Fruit fly (Drosophila melanogaster) whole organism, embryonic: Measurements from ENCODE around the gene Arr1.

Experiments
- B-H1 ChIP-seq: fragments of 200-800 bp; sonication (Bioruptor generic); IDR thresholded peaks from 3 replicates; pipeline ENCODE4 v1.3.6; 2022; ENCODE audit warnings: missing biosample characterization, missing genetic modification characterization
- BEAF-32 ChIP-seq: fragments of 200-800 bp; sonication (Bioruptor generic); optimal IDR thresholded peaks from 3 replicates; lab custom pipeline; 2017; ENCODE audit warnings: missing biosample characterization, missing genetic modification characterization, mild to moderate bottlenecking, moderate library complexity, missing genetic modification reagents
- CG13123 ChIP-seq: fragments of 200-800 bp; sonication (Bioruptor generic); optimal IDR thresholded peaks from 2 replicates; lab custom pipeline; 2016; ENCODE audit warnings: missing biosample characterization, missing genetic modification characterization
- CG15514 ChIP-seq: fragments of 200-800 bp; sonication (Bioruptor generic); optimal IDR thresholded peaks from 3 replicates; lab custom pipeline; 2017; ENCODE audit warnings: missing biosample characterization, missing genetic modification characterization, mild to moderate bottlenecking, moderate library complexity, missing genetic modification reagents
- CG15601 ChIP-seq: fragments of 200-800 bp; sonication (Bioruptor generic); optimal IDR thresholded peaks from 3 replicates; lab custom pipeline; 2019; ENCODE audit warnings: missing biosample characterization, mild to moderate bottlenecking, missing genetic modification characterization, moderate library complexity
- CG1602 ChIP-seq: fragments of 200-800 bp; sonication (Bioruptor generic); optimal IDR thresholded peaks from 3 replicates; lab custom pipeline; 2016; ENCODE audit warnings: missing biosample characterization, missing genetic modification characterization
- CG1832 ChIP-seq: fragments of 200-800 bp; sonication (Bioruptor generic); optimal IDR thresholded peaks from 2 replicates; lab custom pipeline; 2017; ENCODE audit warnings: missing biosample characterization, mild to moderate bottlenecking, missing genetic modification characterization, inconsistent platforms
- CG18476 ChIP-seq: fragments of 200-800 bp; sonication (Bioruptor generic); optimal IDR thresholded peaks from 2 replicates; lab custom pipeline; 2016; ENCODE audit warnings: missing biosample characterization, mild to moderate bottlenecking, missing genetic modification characterization
- CG2199 ChIP-seq: fragments of 200-800 bp; sonication (Bioruptor generic); IDR thresholded peaks from 3 replicates; pipeline ENCODE4 v1.3.6; 2022; ENCODE audit warnings: missing biosample characterization, missing genetic modification characterization
- CG34422 ChIP-seq: fragments of 200-800 bp; sonication (Bioruptor generic); IDR thresholded peaks from 3 replicates; pipeline ENCODE4 v1.3.6; 2022; ENCODE audit warnings: missing biosample characterization, missing genetic modification characterization
- CG3847 ChIP-seq: fragments of 200-800 bp; sonication (Bioruptor generic); IDR thresholded peaks from 2 replicates; pipeline ENCODE4 v1.3.6; 2022; ENCODE audit warnings: missing biosample characterization, missing genetic modification characterization
- CG5180 ChIP-seq: fragments of 200-800 bp; sonication (Bioruptor generic); optimal IDR thresholded peaks from 3 replicates; lab custom pipeline; 2017; ENCODE audit warnings: missing biosample characterization, missing genetic modification characterization, mild to moderate bottlenecking, moderate library complexity, missing genetic modification reagents
- CG7357 ChIP-seq: fragments of 200-800 bp; sonication (Bioruptor generic); IDR thresholded peaks from 3 replicates; pipeline ENCODE4 v1.3.6; 2022; ENCODE audit warnings: missing biosample characterization, missing genetic modification characterization
- CG9609 ChIP-seq: fragments of 200-800 bp; sonication (Bioruptor generic); optimal IDR thresholded peaks from 3 replicates; lab custom pipeline; 2016; ENCODE audit warnings: missing biosample characterization, missing genetic modification characterization
- Dll ChIP-seq: fragments of 200-800 bp; sonication (Bioruptor generic); IDR thresholded peaks from 4 replicates; pipeline ENCODE4 v1.3.6; 2022; ENCODE audit warnings: missing biosample characterization, missing genetic modification characterization; ENCODE audit not compliant: partially characterized antibody
- Eip74EF ChIP-seq, 2 experiments: fragments of 200-800 bp in 1 of 2; fragments of >200 bp in 1 of 2; sonication (Bioruptor generic) in 1 of 2; optimal IDR thresholded peaks; 2 replicates each; lab custom pipeline; 2017 to 2019; ENCODE audit warnings: missing biosample characterization in 2 of 2, missing genetic modification characterization in 2 of 2, mild to moderate bottlenecking in 1 of 2, moderate library complexity in 1 of 2
- HLH3B ChIP-seq: fragments of 200-800 bp; sonication (Bioruptor generic); IDR thresholded peaks from 2 replicates; pipeline ENCODE4 v1.3.6; 2022; ENCODE audit warnings: missing biosample characterization, missing genetic modification characterization
- Hey ChIP-seq: fragments of 200-800 bp; sonication (Bioruptor generic); optimal IDR thresholded peaks from 3 replicates; lab custom pipeline; 2018; ENCODE audit warnings: missing biosample characterization, mild to moderate bottlenecking, missing genetic modification characterization
- NfI ChIP-seq: fragments of 200-800 bp; sonication (Bioruptor generic); optimal IDR thresholded peaks from 3 replicates; lab custom pipeline; 2018; ENCODE audit warnings: missing biosample characterization, mild to moderate bottlenecking, missing genetic modification characterization, moderate library complexity
- Ptx1 ChIP-seq: fragments of 200-800 bp; sonication (Bioruptor generic); IDR thresholded peaks from 2 replicates; pipeline ENCODE4 v1.3.6; 2022; ENCODE audit warnings: missing biosample characterization, missing genetic modification characterization
- Taf1 ChIP-seq: fragments of 200-800 bp; sonication (Bioruptor generic); IDR thresholded peaks from 2 replicates; pipeline ENCODE4 v1.3.6; 2022; ENCODE audit warnings: missing biosample characterization, missing genetic modification characterization
- bbx ChIP-seq: fragments of 200-800 bp; sonication (Bioruptor generic); IDR thresholded peaks from 2 replicates; pipeline ENCODE4 v1.3.6; 2022; ENCODE audit warnings: missing biosample characterization, missing genetic modification characterization; ENCODE audit not compliant: partially characterized antibody
- cato ChIP-seq: fragments of 200-800 bp; sonication (Bioruptor generic); optimal IDR thresholded peaks from 2 replicates; lab custom pipeline; 2016; ENCODE audit warnings: missing biosample characterization, missing genetic modification characterization, borderline replicate concordance
- chm ChIP-seq: fragments of 200-800 bp; sonication (Bioruptor generic); IDR thresholded peaks from 2 replicates; pipeline ENCODE4 v1.3.6; 2022; ENCODE audit warnings: missing biosample characterization, missing genetic modification characterization
- gcm2 ChIP-seq: fragments of 200-800 bp; sonication (Bioruptor generic); optimal IDR thresholded peaks from 2 replicates; lab custom pipeline; 2016; ENCODE audit warnings: missing biosample characterization, missing genetic modification characterization
- gfzf ChIP-seq: fragments of 200-800 bp; sonication (Bioruptor generic); optimal IDR thresholded peaks from 2 replicates; lab custom pipeline; 2016; ENCODE audit warnings: missing biosample characterization, mild to moderate bottlenecking, missing genetic modification characterization, moderate library complexity
- grau ChIP-seq: fragments of 200-800 bp; optimal IDR thresholded peaks from 3 replicates; lab custom pipeline; 2019; ENCODE audit warnings: missing biosample characterization, mild to moderate bottlenecking, missing genetic modification characterization, moderate library complexity
- hb ChIP-seq: fragments of 200-800 bp; sonication (Bioruptor generic); IDR thresholded peaks from 3 replicates; pipeline ENCODE4 v1.3.6; 2022; ENCODE audit warnings: missing biosample characterization, missing genetic modification characterization; ENCODE audit not compliant: partially characterized antibody
- kah ChIP-seq: fragments of 200-800 bp; sonication (Bioruptor generic); optimal IDR thresholded peaks from 2 replicates; lab custom pipeline; 2018; ENCODE audit warnings: missing biosample characterization, mild to moderate bottlenecking, missing genetic modification characterization
- knrl ChIP-seq: fragments of 200-800 bp; sonication (Bioruptor generic); IDR thresholded peaks from 3 replicates; pipeline ENCODE4 v1.3.6; 2022; ENCODE audit warnings: missing biosample characterization, missing genetic modification characterization; ENCODE audit not compliant: partially characterized antibody
- lab ChIP-seq: fragments of 200-800 bp; sonication (Bioruptor generic); optimal IDR thresholded peaks from 3 replicates; lab custom pipeline; 2017; ENCODE audit warnings: missing biosample characterization, missing genetic modification characterization, mild to moderate bottlenecking, moderate library complexity, missing genetic modification reagents
- lbe ChIP-seq: fragments of 200-800 bp; sonication (Bioruptor generic); optimal IDR thresholded peaks from 2 replicates; lab custom pipeline; 2016; ENCODE audit warnings: missing biosample characterization, mild to moderate bottlenecking, missing genetic modification characterization
- mirr ChIP-seq: fragments of 200-800 bp; sonication (Bioruptor generic); optimal IDR thresholded peaks from 3 replicates; lab custom pipeline; 2018; ENCODE audit warnings: missing biosample characterization, mild to moderate bottlenecking, missing genetic modification characterization
- otp ChIP-seq: fragments of 200-800 bp; sonication (Bioruptor generic); IDR thresholded peaks from 3 replicates; pipeline ENCODE4, ENCODE4 v1.3.6; 2022; ENCODE audit warnings: missing biosample characterization, missing genetic modification characterization
- p53 ChIP-seq: fragments of 200-800 bp; sonication (Bioruptor generic); optimal IDR thresholded peaks from 2 replicates; lab custom pipeline; 2016; ENCODE audit warnings: missing biosample characterization, missing genetic modification characterization
- pan ChIP-seq, 4 experiments: fragments of >200 bp in 3 of 4; fragments of 200-800 bp in 1 of 4; sonication (Bioruptor generic) in 1 of 4; optimal IDR thresholded peaks in 3 of 4; IDR thresholded peaks in 1 of 4; 2 replicates each; pipeline versions ENCODE4 v1.3.6 to Lab custom; 2017 to 2022; ENCODE audit warnings: missing biosample characterization in 2 of 4, missing genetic modification characterization in 2 of 4, mixed read lengths in 1 of 4
- pfk ChIP-seq: fragments of 200-800 bp; sonication (Bioruptor generic); optimal IDR thresholded peaks from 2 replicates; lab custom pipeline; 2018; ENCODE audit warnings: missing biosample characterization, mild to moderate bottlenecking, missing genetic modification characterization, moderate library complexity
- pzg ChIP-seq: fragments of 200-800 bp; sonication (Bioruptor generic); optimal IDR thresholded peaks from 3 replicates; lab custom pipeline; 2018; ENCODE audit warnings: missing biosample characterization, mild to moderate bottlenecking, missing genetic modification characterization, moderate library complexity
- schlank ChIP-seq: fragments of 200-800 bp; sonication (Bioruptor generic); optimal IDR thresholded peaks from 2 replicates; lab custom pipeline; 2018; ENCODE audit warnings: missing biosample characterization, mild to moderate bottlenecking, missing genetic modification characterization
- shn ChIP-seq: fragments of 200-800 bp; sonication (Bioruptor generic); optimal IDR thresholded peaks from 3 replicates; lab custom pipeline; 2016; ENCODE audit warnings: missing biosample characterization, missing genetic modification characterization
- so ChIP-seq: fragments of 200-800 bp; sonication (Bioruptor generic); IDR thresholded peaks from 3 replicates; pipeline ENCODE4 v1.3.6; 2022; ENCODE audit warnings: missing biosample characterization, missing genetic modification characterization
- stwl ChIP-seq: fragments of 200-800 bp; sonication (Bioruptor generic); optimal IDR thresholded peaks from 3 replicates; lab custom pipeline; 2018; ENCODE audit warnings: missing biosample characterization, mild to moderate bottlenecking, missing genetic modification characterization, moderate library complexity
- tio ChIP-seq: fragments of 200-800 bp; sonication (Bioruptor generic); optimal IDR thresholded peaks from 2 replicates; lab custom pipeline; 2017; ENCODE audit warnings: missing biosample characterization, missing genetic modification characterization, inconsistent platforms
- tna ChIP-seq: fragments of 200-800 bp; sonication (Bioruptor generic); IDR thresholded peaks from 2 replicates; pipeline ENCODE4 v1.3.6; 2022; ENCODE audit warnings: missing biosample characterization, missing genetic modification characterization; ENCODE audit not compliant: partially characterized antibody
- ttk ChIP-seq: fragments of 200-800 bp; sonication (Bioruptor generic); IDR thresholded peaks from 2 replicates; pipeline ENCODE4 v2.1.2; 2022; ENCODE audit warnings: missing biosample characterization, missing genetic modification characterization
- z ChIP-seq: fragments of 200-800 bp; sonication (Bioruptor generic); IDR thresholded peaks from 3 replicates; pipeline ENCODE4 v1.3.6; 2022; ENCODE audit warnings: missing biosample characterization, missing genetic modification characterization
- zen2 ChIP-seq: fragments of 200-800 bp; sonication (Bioruptor generic); IDR thresholded peaks from 3 replicates; pipeline ENCODE4 v1.3.6; 2022; ENCODE audit warnings: missing biosample characterization, missing genetic modification characterization; ENCODE audit not compliant: partially characterized antibody

Gene Arr1

DNA sequence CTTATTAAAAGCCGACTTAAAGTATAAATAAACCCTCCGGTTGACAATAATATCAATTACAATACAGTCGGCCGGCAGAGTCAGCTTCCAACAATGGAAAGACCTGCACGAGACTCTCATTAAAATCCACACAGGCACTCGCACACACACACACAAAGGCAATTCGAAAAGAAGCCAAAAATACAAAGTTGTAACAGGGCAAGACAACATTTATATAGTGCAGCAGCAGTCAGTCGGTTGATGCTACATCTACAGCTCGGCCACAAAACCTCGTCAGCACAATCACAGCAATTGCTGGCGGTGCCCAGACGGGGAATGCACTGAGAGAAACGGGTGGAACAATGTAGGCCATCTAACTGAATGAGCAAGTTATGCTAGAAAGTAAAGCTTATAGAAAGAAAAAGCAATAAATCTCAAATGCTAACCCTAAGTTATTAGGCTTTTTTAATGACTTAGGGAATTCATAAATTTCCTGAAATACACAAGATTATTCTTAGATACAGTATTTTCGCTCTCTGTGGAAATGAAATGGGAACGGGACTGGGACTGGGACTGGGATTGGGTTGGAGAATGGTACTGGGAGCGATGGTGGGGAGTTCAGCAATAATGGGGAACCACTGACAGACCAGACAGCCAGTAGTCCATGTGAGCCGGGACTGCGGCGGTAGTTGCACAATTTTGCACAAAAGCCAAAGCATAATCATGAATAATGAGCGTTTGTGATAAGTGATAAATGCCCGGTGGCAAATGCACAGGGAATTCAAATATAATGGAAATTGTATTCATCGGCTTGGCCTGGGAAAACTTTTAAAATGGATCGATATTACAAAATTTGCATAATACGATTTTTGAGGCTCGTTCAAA is 43.5 kb downstream of the Arr1 start (continued):
- TF ChIP-seq grau (tag; lab: Kevin White, UChicago) (peak; percentile 49), lbe (peak; percentile 78), CG34422 (GFP tag; lab: Robert Waterston, UW) (no peak), CG5180 (GFP tag; lab: Kevin White, UChicago) (peak; percentile 10), hb (GFP tag; lab: Robert Waterston, UW) (no peak), cato (no peak), otp (GFP tag; lab: Robert Waterston, UW) (no peak), tio (GFP tag; lab: Kevin White, UChicago) (peak; percentile 15), CG15601 (tag; lab: Kevin White, UChicago) (no peak), Ptx1 (GFP tag; lab: Robert Waterston, UW) (peak; percentile 59), so (GFP tag; lab: Robert Waterston, UW) (no peak), Taf1 (no peak), shn (GFP tag; lab: Kevin White, UChicago) (peak; percentile 7), B-H1 (GFP tag; lab: Robert Waterston, UW) (no peak), CG18476 (GFP tag; lab: Kevin White, UChicago) (peak; percentile 28), chm (GFP tag; lab: Robert Waterston, UW) (no peak), p53 (no peak), stwl (tag; lab: Kevin White, UChicago) (no peak), CG13123 (GFP tag; lab: Kevin White, UChicago) (no peak), Dll (no peak), CG3847 (0 out of 2 replicates have a peak, but pooled peaks have one; percentile 38), z (no peak), pan (optimal IDR thresholded peaks at IDR 0.05; lab: Kevin White, UChicago) (no peak), pan (GFP tag; optimal IDR thresholded peaks at IDR 0.05 in 1 of 2, IDR thresholded peaks at IDR 0.05 in 1 of 2) (peak in 1 of 2 experiments; percentile 68), Hey (tag; lab: Kevin White, UChicago) (no peak), CG15514 (GFP tag; lab: Kevin White, UChicago) (no peak), CG2199 (no peak), mirr (no peak), pzg (GFP tag; lab: Kevin White, UChicago) (no peak), lab (GFP tag; lab: Kevin White, UChicago) (peak; percentile 68), HLH3B (GFP tag; lab: Robert Waterston, UW) (peak; percentile 50; the same call in 1 of the 2 replicates), CG1602 (peak; percentile 26), gcm2 (GFP tag; lab: Kevin White, UChicago) (no peak), ttk (peak; percentile 48; the same call in 1 of the 2 replicates), kah (no peak), zen2 (no peak), CG1832 (GFP tag; lab: Kevin White, UChicago) (no peak), bbx (GFP tag; lab: Robert Waterston, UW) (no peak), CG7357 (GFP tag; lab: Robert Waterston, UW) (peak; percentile 65; the same call in 2 of the 3 replicates), BEAF-32 (GFP tag; lab: Kevin White, UChicago) (no peak), NfI (GFP tag; lab: Kevin White, UChicago) (peak; percentile 24), Eip74EF (GFP tag; optimal IDR thresholded peaks at IDR 0.05; lab: Kevin White, UChicago) (peak in 1 of 2 experiments; percentile 8), CG9609 (GFP tag; lab: Kevin White, UChicago) (peak; percentile 10), knrl (GFP tag; lab: Robert Waterston, UW) (no peak), schlank (tag; lab: Kevin White, UChicago) (no peak), pfk (no peak), tna (GFP tag; lab: Robert Waterston, UW) (no peak), gfzf (GFP tag; lab: Kevin White, UChicago) (no peak)
